Worm (Caenorhabditis elegans) whole organism, young adult: ENCODE results near the gene ZK512.11.
A peak's percentile ranks its signal among the peaks of the same experiment; 100 is the strongest.

ENCODE experiments used
- B0019.2 ChIP-seq: fragments of 200-800 bp; sonication (Bioruptor generic); conservative IDR thresholded peaks from 2 replicates; pipeline ENCODE4 v1.3.6; 2022; ENCODE audit warnings: missing genetic modification reagents, missing genetic modification characterization, missing compliant biosample characterization
- B0035.1 ChIP-seq: sonication (generic microtip); optimal IDR thresholded peaks from 2 replicates; lab custom pipeline; 2016; ENCODE audit warnings: missing genetic modification characterization, mild to moderate bottlenecking, missing compliant biosample characterization, missing genotype, missing genetic modification reagents
- B0336.3 ChIP-seq: fragments of 200-800 bp; sonication (Bioruptor generic); IDR thresholded peaks from 2 replicates; pipeline ENCODE4 v1.3.6; 2022; ENCODE audit warnings: missing genetic modification characterization, missing compliant biosample characterization
- D2030.7 ChIP-seq: fragments of 200-800 bp; sonication (Bioruptor generic); IDR thresholded peaks from 2 replicates; pipeline ENCODE4 v1.3.6; 2022; ENCODE audit warnings: missing genetic modification reagents, missing genetic modification characterization, missing compliant biosample characterization
- F33H1.4 ChIP-seq: fragments of 200-800 bp; sonication (Bioruptor generic); IDR thresholded peaks from 2 replicates; pipeline ENCODE4 v1.3.6; 2022; ENCODE audit warnings: missing genetic modification reagents, missing genetic modification characterization, missing compliant biosample characterization
- F39B2.1 ChIP-seq: fragments of 200-800 bp; sonication (Bioruptor generic); IDR thresholded peaks from 2 replicates; pipeline ENCODE4 v1.3.6; 2022; ENCODE audit warnings: missing genetic modification reagents, missing genetic modification characterization, missing compliant biosample characterization
- T26A5.8 ChIP-seq: sonication (generic microtip); optimal IDR thresholded peaks from 2 replicates; lab custom pipeline; 2016; ENCODE audit warnings: missing genetic modification characterization, missing compliant biosample characterization
- Y53F4B.3 ChIP-seq: fragments of 200-800 bp; sonication (Bioruptor generic); IDR thresholded peaks from 2 replicates; pipeline ENCODE4 v1.3.6; 2022; ENCODE audit warnings: missing genetic modification reagents, missing genetic modification characterization, missing compliant biosample characterization
- Y67H2A.10 ChIP-seq: fragments of 200-800 bp; sonication (Bioruptor generic); conservative IDR thresholded peaks from 2 replicates; pipeline ENCODE4 v1.3.6; 2022; ENCODE audit warnings: missing genetic modification reagents, missing genetic modification characterization, missing compliant biosample characterization
- Y79H2A.3 ChIP-seq: fragments of 200-800 bp; sonication (Bioruptor generic); conservative IDR thresholded peaks from 2 replicates; pipeline ENCODE4 v1.3.6; 2022; ENCODE audit warnings: missing genetic modification reagents, missing genetic modification characterization, missing compliant biosample characterization
- ama-1 ChIP-seq, 3 experiments: fragments of 150-350 bp in 1 of 3; sonication (generic microtip) in 2 of 3; optimal IDR thresholded peaks; 2 replicates each; lab custom pipeline; 2014 to 2018; ENCODE audit warnings: missing biosample characterization in 2 of 3, missing genetic modification characterization in 2 of 3, missing genetic modification reagents in 2 of 3
- aptf-3 ChIP-seq: fragments of 200-800 bp; sonication (Bioruptor generic); IDR thresholded peaks from 2 replicates; pipeline ENCODE4 v1.3.6; 2022; ENCODE audit warnings: missing genetic modification characterization, missing compliant biosample characterization
- ceh-100 ChIP-seq: fragments of 200-800 bp; sonication (Bioruptor generic); IDR thresholded peaks from 2 replicates; pipeline ENCODE4 v1.3.6; 2022; ENCODE audit warnings: missing genetic modification reagents, missing genetic modification characterization, missing compliant biosample characterization
- ceh-91 ChIP-seq: fragments of 200-800 bp; sonication (Bioruptor generic); IDR thresholded peaks from 2 replicates; pipeline ENCODE4 v1.3.6; 2022; ENCODE audit warnings: missing genetic modification reagents, missing genetic modification characterization, missing compliant biosample characterization
- dox-1 ChIP-seq: fragments of 200-800 bp; sonication (Bioruptor generic); IDR thresholded peaks from 2 replicates; pipeline ENCODE4 v1.3.6; 2022; ENCODE audit warnings: missing genetic modification reagents, missing genetic modification characterization, missing compliant biosample characterization
- dpff-1 ChIP-seq: sonication (generic microtip); optimal IDR thresholded peaks from 2 replicates; lab custom pipeline; 2017; ENCODE audit warnings: mild to moderate bottlenecking, missing genetic modification characterization, missing compliant biosample characterization
- efl-1 ChIP-seq: fragments of 150-350 bp; optimal IDR thresholded peaks from 2 replicates; lab custom pipeline; 2014; ENCODE audit warnings: missing biosample characterization, missing genetic modification reagents, missing genetic modification characterization
- egl-44 ChIP-seq: fragments of 200-800 bp; sonication (Bioruptor generic); IDR thresholded peaks from 2 replicates; pipeline ENCODE4 v1.3.6; 2022; ENCODE audit warnings: missing genetic modification reagents, missing genetic modification characterization, missing compliant biosample characterization
- egrh-3 ChIP-seq: fragments of 200-800 bp; sonication (Bioruptor generic); IDR thresholded peaks from 2 replicates; pipeline ENCODE4 v1.3.6; 2022; ENCODE audit warnings: missing genetic modification reagents, missing genetic modification characterization, missing compliant biosample characterization
- ekl-4 ChIP-seq: fragments of 200-800 bp; sonication (Bioruptor generic); IDR thresholded peaks from 2 replicates; pipeline ENCODE4 v1.3.6; 2022; ENCODE audit warnings: missing genetic modification reagents, missing genetic modification characterization, missing compliant biosample characterization
- ets-4 ChIP-seq: fragments of 200-800 bp; sonication (Bioruptor generic); optimal IDR thresholded peaks from 2 replicates; lab custom pipeline; 2018; ENCODE audit warnings: mild to moderate bottlenecking, missing genetic modification characterization, missing compliant biosample characterization
- fkh-3 ChIP-seq: sonication (generic microtip); optimal IDR thresholded peaks from 2 replicates; lab custom pipeline; 2016; ENCODE audit warnings: mild to moderate bottlenecking, missing genetic modification characterization, missing compliant biosample characterization
- hlh-26 ChIP-seq: fragments of 200-800 bp; sonication (Bioruptor generic); conservative IDR thresholded peaks from 2 replicates; pipeline ENCODE4 v1.3.6; 2022; ENCODE audit warnings: missing genetic modification reagents, missing genetic modification characterization, missing compliant biosample characterization
- hmg-20 ChIP-seq: fragments of 200-800 bp; sonication (Bioruptor generic); IDR thresholded peaks from 2 replicates; pipeline ENCODE4 v1.3.6; 2022; ENCODE audit warnings: missing genetic modification reagents, missing genetic modification characterization, missing compliant biosample characterization
- let-607 ChIP-seq, 2 experiments: fragments of 200-800 bp in 1 of 2; sonication (Bioruptor generic) in 1 of 2; sonication (generic microtip) in 1 of 2; optimal IDR thresholded peaks; 2 replicates each; lab custom pipeline; 2016 to 2018; ENCODE audit warnings: mild to moderate bottlenecking in 2 of 2, missing compliant biosample characterization in 2 of 2, missing genetic modification characterization in 2 of 2, moderate library complexity in 2 of 2, missing genotype in 1 of 2
- lin-54 ChIP-seq: fragments of 200-800 bp; sonication (Bioruptor generic); optimal IDR thresholded peaks from 2 replicates; lab custom pipeline; 2018; ENCODE audit warnings: mild to moderate bottlenecking, missing genetic modification characterization, missing compliant biosample characterization
- lsy-27 ChIP-seq: sonication (generic microtip); optimal IDR thresholded peaks from 2 replicates; lab custom pipeline; 2017; ENCODE audit warnings: missing genetic modification characterization, mild to moderate bottlenecking, missing compliant biosample characterization, antibody characterized with exemption, missing genotype, borderline replicate concordance; ENCODE audit not compliant: insufficient read depth
- madf-3 ChIP-seq: fragments of 200-800 bp; sonication (Bioruptor generic); IDR thresholded peaks from 2 replicates; pipeline ENCODE4 v1.3.6; 2022; ENCODE audit warnings: missing genetic modification reagents, missing genetic modification characterization, missing compliant biosample characterization
- madf-6 ChIP-seq: fragments of 200-800 bp; sonication (Bioruptor generic); IDR thresholded peaks from 2 replicates; pipeline ENCODE4 v1.3.6; 2022; ENCODE audit warnings: missing genetic modification reagents, missing genetic modification characterization, missing compliant biosample characterization
- madf-8 ChIP-seq: fragments of 200-800 bp; sonication (Bioruptor generic); conservative IDR thresholded peaks from 2 replicates; pipeline ENCODE4 v1.3.6; 2022; ENCODE audit warnings: missing genetic modification reagents, missing genetic modification characterization, missing compliant biosample characterization
- nfya-2 ChIP-seq: fragments of 200-800 bp; sonication (Bioruptor generic); IDR thresholded peaks from 2 replicates; pipeline ENCODE4 v1.3.6; 2022; ENCODE audit warnings: missing genetic modification reagents, missing genetic modification characterization, missing compliant biosample characterization
- nfyb-1 ChIP-seq: fragments of 200-800 bp; sonication (Bioruptor generic); IDR thresholded peaks from 2 replicates; pipeline ENCODE4 v1.3.6; 2022; ENCODE audit warnings: missing genetic modification reagents, missing genetic modification characterization, missing compliant biosample characterization
- nhr-90 ChIP-seq: sonication (generic microtip); optimal IDR thresholded peaks from 2 replicates; lab custom pipeline; 2016; ENCODE audit warnings: missing genotype, mild to moderate bottlenecking, missing genetic modification characterization, missing compliant biosample characterization
- pbrm-1 ChIP-seq: fragments of 200-800 bp; sonication (Bioruptor generic); IDR thresholded peaks from 2 replicates; pipeline ENCODE4 v1.3.6; 2022; ENCODE audit warnings: missing genetic modification reagents, missing genetic modification characterization, missing compliant biosample characterization
- rcor-1 ChIP-seq: fragments of 200-800 bp; sonication (Bioruptor generic); IDR thresholded peaks from 2 replicates; pipeline ENCODE4 v1.3.6; 2022; ENCODE audit warnings: missing genetic modification reagents, missing genetic modification characterization, missing compliant biosample characterization
- repo-1 ChIP-seq: sonication (generic microtip); optimal IDR thresholded peaks from 2 replicates; lab custom pipeline; 2017; ENCODE audit warnings: mild to moderate bottlenecking, missing genetic modification characterization, missing compliant biosample characterization
- rpc-1 ChIP-seq, 2 experiments: fragments of 150-350 bp in 1 of 2; sonication (generic microtip) in 1 of 2; optimal IDR thresholded peaks; 2 replicates each; lab custom pipeline; 2014 to 2018; ENCODE audit warnings: missing biosample characterization in 1 of 2, missing genetic modification characterization in 1 of 2, missing genetic modification reagents in 1 of 2, missing genotype in 1 of 2
- sea-2 ChIP-seq: fragments of 200-800 bp; sonication (Bioruptor generic); IDR thresholded peaks from 2 replicates; pipeline ENCODE4 v1.3.6; 2022; ENCODE audit warnings: missing genetic modification characterization, missing compliant biosample characterization
- tbp1 ChIP-seq: fragments of 200-800 bp; sonication (Bioruptor generic); optimal IDR thresholded peaks from 2 replicates; lab custom pipeline; 2018; ENCODE audit warnings: mild to moderate bottlenecking, missing genetic modification characterization, missing compliant biosample characterization
- tbx-9 ChIP-seq: sonication (generic microtip); optimal IDR thresholded peaks from 2 replicates; lab custom pipeline; 2016; ENCODE audit warnings: borderline replicate concordance, missing genetic modification characterization, inconsistent platforms, missing compliant biosample characterization
- unc-62 ChIP-seq: fragments of 150-350 bp; optimal IDR thresholded peaks from 2 replicates; lab custom pipeline; 2014; ENCODE audit warnings: missing biosample characterization, missing genetic modification reagents, missing genetic modification characterization
- xnd-1 ChIP-seq: sonication (generic microtip); optimal IDR thresholded peaks from 2 replicates; lab custom pipeline; 2016; ENCODE audit warnings: missing genotype, missing genetic modification reagents, missing genetic modification characterization, missing compliant biosample characterization
- zfh-2 ChIP-seq: fragments of 200-800 bp; sonication (Bioruptor generic); conservative IDR thresholded peaks from 2 replicates; pipeline ENCODE4 v1.3.6; 2022; ENCODE audit warnings: missing genetic modification reagents, missing genetic modification characterization, missing compliant biosample characterization
- ztf-18 ChIP-seq: sonication (generic microtip); optimal IDR thresholded peaks from 2 replicates; lab custom pipeline; 2016; ENCODE audit warnings: missing genotype, mild to moderate bottlenecking, missing genetic modification characterization, missing compliant biosample characterization
- ztf-22 ChIP-seq: fragments of 200-800 bp; sonication (Bioruptor generic); optimal IDR thresholded peaks from 2 replicates; lab custom pipeline; 2018; ENCODE audit warnings: mild to moderate bottlenecking, missing genetic modification characterization, moderate library complexity, missing compliant biosample characterization
- ztf-25 ChIP-seq: fragments of 200-800 bp; sonication (Bioruptor generic); IDR thresholded peaks from 2 replicates; pipeline ENCODE4 v1.3.6; 2022; ENCODE audit warnings: missing genetic modification reagents, missing genetic modification characterization, missing compliant biosample characterization
- ztf-26 ChIP-seq: sonication (generic microtip); optimal IDR thresholded peaks from 2 replicates; lab custom pipeline; 2017; ENCODE audit warnings: missing genetic modification characterization, missing compliant biosample characterization

The ZK512.11 gene

ce11 chrIII:9110270-9110669, 33.7 kb upstream of the ZK512.11 start:
- TF ChIP-seq hlh-26 (GFP tag; lab: Robert Waterston, UW) (no peak), efl-1 (GFP tag; lab: Kevin White, UChicago) (peak; percentile 62), B0019.2 (GFP tag; lab: Robert Waterston, UW) (no peak), sea-2 (GFP tag; lab: Robert Waterston, UW) (no peak), dpff-1 (tag; lab: Kevin White, UChicago) (no peak), madf-3 (GFP tag; lab: Robert Waterston, UW) (no peak), repo-1 (no peak), lsy-27 (tag; lab: Kevin White, UChicago) (no peak), ekl-4 (GFP tag; lab: Robert Waterston, UW) (no peak), let-607 (tag; optimal IDR thresholded peaks at IDR 0.05; lab: Kevin White, UChicago) (no peak), madf-6 (GFP tag; lab: Robert Waterston, UW) (peak; percentile 77), tbx-9 (tag; lab: Kevin White, UChicago) (no peak), B0035.1 (no peak), lin-54 (GFP tag; lab: Kevin White, UChicago) (no peak), nfya-2 (GFP tag; lab: Robert Waterston, UW) (no peak), madf-8 (GFP tag; lab: Robert Waterston, UW) (peak; percentile 4; the same call in 1 of the 2 replicates), B0336.3 (GFP tag; lab: Robert Waterston, UW) (no peak), ztf-18 (no peak), unc-62 (GFP tag; lab: Kevin White, UChicago) (no peak), fkh-3 (no peak), ztf-26 (tag; lab: Kevin White, UChicago) (no peak), dox-1 (GFP tag; lab: Robert Waterston, UW) (no peak), F33H1.4 (GFP tag; lab: Robert Waterston, UW) (no peak), ztf-22 (GFP tag; lab: Kevin White, UChicago) (no peak), Y53F4B.3 (GFP tag; lab: Robert Waterston, UW) (no peak), rcor-1 (GFP tag; lab: Robert Waterston, UW) (0 out of 2 replicates have a peak, but pooled peaks have one; percentile 10), egrh-3 (GFP tag; lab: Robert Waterston, UW) (no peak), Y67H2A.10 (GFP tag; lab: Robert Waterston, UW) (no peak), xnd-1 (tag; lab: Kevin White, UChicago) (peak; percentile 42), nfyb-1 (GFP tag; lab: Robert Waterston, UW) (no peak), ama-1 (optimal IDR thresholded peaks at IDR 0.05; lab: Kevin White, UChicago) (no peak), ama-1 (GFP tag; optimal IDR thresholded peaks at IDR 0.05; lab: Kevin White, UChicago) (no peak), ztf-25 (GFP tag; lab: Robert Waterston, UW) (no peak), ets-4 (no peak)

- TF ChIP-seq pbrm-1 (GFP tag; lab: Robert Waterston, UW) = peak; percentile 69
- TF ChIP-seq F39B2.1 (GFP tag; lab: Robert Waterston, UW) = 0 out of 2 replicates have a peak, but pooled peaks have one; percentile 25
- TF ChIP-seq Y53F4B.3 (GFP tag; lab: Robert Waterston, UW) = peak; percentile 59
- peak; percentile 59; the same call in 1 of the 2 replicates for TF ChIP-seq ceh-100 (GFP tag; lab: Robert Waterston, UW)
- peak; percentile 1 for TF ChIP-seq nhr-90 (tag; lab: Kevin White, UChicago)
- TF ChIP-seq B0336.3 (GFP tag; lab: Robert Waterston, UW) = peak; percentile 64; the same call in 1 of the 2 replicates
- TF ChIP-seq rcor-1 (GFP tag; lab: Robert Waterston, UW) = peak; percentile 68
- peak; percentile 5 for TF ChIP-seq T26A5.8 (tag; lab: Kevin White, UChicago)
- 0 out of 2 replicates have a peak, but pooled peaks have one; percentile 25 for TF ChIP-seq sea-2 (GFP tag; lab: Robert Waterston, UW)
- peak; percentile 78 for TF ChIP-seq D2030.7 (GFP tag; lab: Robert Waterston, UW)
- TF ChIP-seq egl-44 = peak; percentile 80
- peak; percentile 33 for TF ChIP-seq rpc-1 (optimal IDR thresholded peaks at IDR 0.05; lab: Kevin White, UChicago)
- peak; percentile 66 for TF ChIP-seq rpc-1 (tag; optimal IDR thresholded peaks at IDR 0.05; lab: Kevin White, UChicago)
- peak; percentile 86 for TF ChIP-seq tbp1 (GFP tag; lab: Kevin White, UChicago)
- TF ChIP-seq Y79H2A.3 = 0 out of 2 replicates have a peak, but pooled peaks have one; percentile 36
- TF ChIP-seq madf-6 (GFP tag; lab: Robert Waterston, UW) = peak; percentile 84
- peak; percentile 41 for TF ChIP-seq ceh-91 (GFP tag; lab: Robert Waterston, UW)
- TF ChIP-seq hmg-20 (GFP tag; lab: Robert Waterston, UW) = 0 out of 2 replicates have a peak, but pooled peaks have one; percentile 51
- 0 out of 2 replicates have a peak, but pooled peaks have one; percentile 9 for TF ChIP-seq zfh-2 (GFP tag; lab: Robert Waterston, UW)
- peak; percentile 91 for TF ChIP-seq aptf-3
These were observed 33.1 kb upstream of the ZK512.11 start for ce11 chrIII:9110914-9111313.
